Worm (Caenorhabditis elegans): ENCODE measurements around the gene Y97E10AR.4.

Y97E10AR.4 gene

DNA sequence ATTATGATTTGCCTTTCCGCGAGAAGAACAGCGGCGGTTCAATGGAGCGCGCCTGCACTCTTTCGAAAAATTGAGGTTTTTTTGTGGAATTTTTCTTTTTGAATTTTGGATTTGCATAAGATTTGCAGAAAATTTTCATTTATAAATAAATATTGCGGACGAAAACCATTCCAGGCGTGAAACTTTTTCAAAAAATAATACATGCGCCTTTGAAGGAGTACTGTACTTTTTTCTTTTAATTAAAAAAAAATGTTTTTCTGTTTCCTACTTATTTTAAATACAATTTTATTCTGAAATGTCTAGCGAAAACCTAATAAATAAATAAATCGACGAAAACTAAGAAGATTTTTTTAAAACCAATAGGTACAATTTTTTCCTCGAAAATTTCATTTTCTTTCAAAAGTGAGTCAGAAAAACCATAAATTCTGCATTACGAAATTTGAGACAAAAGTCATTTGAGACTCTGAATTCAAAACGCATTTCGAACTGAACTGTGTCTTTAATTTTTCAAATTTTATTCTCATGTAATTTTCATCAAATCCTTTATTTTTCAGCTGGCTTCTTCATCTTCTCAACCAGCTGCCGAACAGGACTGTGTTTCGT is 28.9 kb downstream of the Y97E10AR.4 start, which contains the start of gene F26D11.1:
Gene F26D11.1 (plus strand): TSS at position 553 of the 603 bp plus-strand sequence.
- TF ChIP-seq gmeb-1 (tag; optimal IDR thresholded peaks at IDR 0.05), result no peak
- no peak for TF ChIP-seq ZK546.5 (tag; optimal IDR thresholded peaks at IDR 0.05)
- no peak for TF ChIP-seq nhr-12 (tag; optimal IDR thresholded peaks at IDR 0.05)
- TF ChIP-seq sem-4 (tag; optimal IDR thresholded peaks at IDR 0.05), result no peak
- TF ChIP-seq skn-1 (tag; optimal IDR thresholded peaks at IDR 0.05), result no peak
- no peak for TF ChIP-seq ztf-4 (tag; optimal IDR thresholded peaks at IDR 0.05)
- no peak for TF ChIP-seq nhr-10 (tag; optimal IDR thresholded peaks at IDR 0.05)
- TF ChIP-seq nhr-6 (tag; optimal IDR thresholded peaks at IDR 0.05), result no peak
- TF ChIP-seq zag-1 (tag; optimal IDR thresholded peaks at IDR 0.05), result no peak
- no peak for TF ChIP-seq nhr-21 (tag; optimal IDR thresholded peaks at IDR 0.05)
- TF ChIP-seq lin-11 (tag; optimal IDR thresholded peaks at IDR 0.05), result no peak
- TF ChIP-seq mbf-1 (tag; optimal IDR thresholded peaks at IDR 0.05), result no peak
- no peak for TF ChIP-seq ceh-16 (tag; optimal IDR thresholded peaks at IDR 0.05)
- TF ChIP-seq nhr-77 (tag; optimal IDR thresholded peaks at IDR 0.05), result no peak
- no peak for TF ChIP-seq nhr-11 (tag; optimal IDR thresholded peaks at IDR 0.05)
- TF ChIP-seq Y55F3AM.14 (GFP tag; optimal IDR thresholded peaks at IDR 0.05), result no peak
- no peak for TF ChIP-seq nhr-23 (tag; optimal IDR thresholded peaks at IDR 0.05)
- TF ChIP-seq elt-3 (tag; optimal IDR thresholded peaks at IDR 0.05), result no peak
- TF ChIP-seq nhr-25 (tag; optimal IDR thresholded peaks at IDR 0.05), result no peak

- TF ChIP-seq sma-9 (GFP tag; optimal IDR thresholded peaks at IDR 0.05), result peak; percentile 19
- no peak for TF ChIP-seq sma-9 (tag; optimal IDR thresholded peaks at IDR 0.05)
- TF ChIP-seq ztf-4 (tag; optimal IDR thresholded peaks at IDR 0.05), result no peak
- peak; percentile 28 for TF ChIP-seq nhr-129 (tag; optimal IDR thresholded peaks at IDR 0.05)
- no peak for TF ChIP-seq fos-1 (tag; optimal IDR thresholded peaks at IDR 0.05)
- TF ChIP-seq F13H6.1 (tag; optimal IDR thresholded peaks at IDR 0.05), result peak; percentile 14
- TF ChIP-seq nhr-10 (tag; optimal IDR thresholded peaks at IDR 0.05), result no peak
- peak in 1 of 2 experiments; percentile 67 for TF ChIP-seq mdl-1 (tag; optimal IDR thresholded peaks at IDR 0.05)
- TF ChIP-seq unc-55 (GFP tag; optimal IDR thresholded peaks at IDR 0.05), result peak; percentile 83
- peak; percentile 11 for TF ChIP-seq Y55F3AM.14 (GFP tag; optimal IDR thresholded peaks at IDR 0.05)
- no peak for TF ChIP-seq lin-11 (tag; optimal IDR thresholded peaks at IDR 0.05)
- peak; percentile 32 for TF ChIP-seq egl-27 (tag; optimal IDR thresholded peaks at IDR 0.05)
- peak; percentile 11 for TF ChIP-seq crh-2 (tag; optimal IDR thresholded peaks at IDR 0.05)
- TF ChIP-seq zag-1 (tag; optimal IDR thresholded peaks at IDR 0.05), result peak; percentile 61
- peak; percentile 62 for TF ChIP-seq C34F6.9 (tag; optimal IDR thresholded peaks at IDR 0.05)
- peak; percentile 26 for TF ChIP-seq snpc-4 (tag; optimal IDR thresholded peaks at IDR 0.05)
- TF ChIP-seq lsy-2 (tag; optimal IDR thresholded peaks at IDR 0.05), result peak in 1 of 2 experiments; percentile 56
Observed at ce11 chrV:7980370-7980987, 29.6 kb downstream of the Y97E10AR.4 start.

ce11 chrV:7978798-7979197 is 31.2 kb downstream of the Y97E10AR.4 start:
- TF ChIP-seq peb-1 (tag; optimal IDR thresholded peaks at IDR 0.05) (peak; percentile 36), blmp-1 (tag; optimal IDR thresholded peaks at IDR 0.05; ENCODE audit: insufficient read depth) (no peak), nhr-25 (tag; optimal IDR thresholded peaks at IDR 0.05) (peak; percentile 78), C34F6.9 (tag; optimal IDR thresholded peaks at IDR 0.05) (no peak), sma-9 (GFP tag; optimal IDR thresholded peaks at IDR 0.05) (peak; percentile 25), sma-9 (tag; optimal IDR thresholded peaks at IDR 0.05) (no peak), ztf-11 (tag; optimal IDR thresholded peaks at IDR 0.05) (no peak), nhr-6 (tag; optimal IDR thresholded peaks at IDR 0.05) (no peak), egl-27 (tag; optimal IDR thresholded peaks at IDR 0.05) (no peak), lin-39 (tag; optimal IDR thresholded peaks at IDR 0.05) (no peak), gmeb-1 (tag; optimal IDR thresholded peaks at IDR 0.05) (peak; percentile 22), mdl-1 (tag; optimal IDR thresholded peaks at IDR 0.05) (no peak), lsy-2 (tag; optimal IDR thresholded peaks at IDR 0.05) (peak; percentile 5 to 46), F13H6.1 (tag; optimal IDR thresholded peaks at IDR 0.05) (peak; percentile 33), fos-1 (tag; optimal IDR thresholded peaks at IDR 0.05) (peak; percentile 67), sma-3 (GFP tag; optimal IDR thresholded peaks at IDR 0.05) (peak; percentile 9), nhr-129 (tag; optimal IDR thresholded peaks at IDR 0.05) (peak; percentile 83)

All from whole organism, L2 larva.